Fruit fly (Drosophila melanogaster): ENCODE results near the gene CG10301.

DNA sequence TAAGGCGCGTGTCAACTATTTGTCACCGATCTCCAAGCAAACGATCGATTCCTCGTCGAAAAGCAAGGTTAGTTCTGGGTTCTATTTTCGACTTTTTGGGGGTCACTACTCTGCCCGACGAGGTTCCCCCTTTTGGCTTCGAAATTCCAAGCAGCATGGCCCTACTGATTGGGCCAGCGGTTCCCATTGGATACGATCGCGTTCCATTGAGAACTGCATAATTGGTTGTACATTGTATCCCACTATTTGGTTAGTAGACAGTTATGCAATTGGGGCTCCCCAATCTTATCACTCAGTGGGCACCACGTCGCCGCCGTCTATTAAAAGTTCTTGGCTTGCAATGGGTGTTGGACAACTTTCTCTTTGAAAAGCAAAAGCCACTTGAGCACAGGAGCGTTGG, 23.8 kb downstream of the CG10301 start:
- TF ChIP-seq ovo (GFP tag; optimal IDR thresholded peaks at IDR 0.05) (no peak), Mnt (GFP tag; optimal IDR thresholded peaks at IDR 0.05) (no peak), CG12768 (GFP tag; optimal IDR thresholded peaks at IDR 0.05) (no peak), CG11617 (GFP tag; optimal IDR thresholded peaks at IDR 0.05) (no peak), Crg-1 (GFP tag; optimal IDR thresholded peaks at IDR 0.05) (no peak)
